Worm (Caenorhabditis elegans): ENCODE data around the gene srh-171.
A peak's percentile ranks its signal among the peaks of the same experiment; 100 is the strongest.

The srh-171 gene

DNA sequence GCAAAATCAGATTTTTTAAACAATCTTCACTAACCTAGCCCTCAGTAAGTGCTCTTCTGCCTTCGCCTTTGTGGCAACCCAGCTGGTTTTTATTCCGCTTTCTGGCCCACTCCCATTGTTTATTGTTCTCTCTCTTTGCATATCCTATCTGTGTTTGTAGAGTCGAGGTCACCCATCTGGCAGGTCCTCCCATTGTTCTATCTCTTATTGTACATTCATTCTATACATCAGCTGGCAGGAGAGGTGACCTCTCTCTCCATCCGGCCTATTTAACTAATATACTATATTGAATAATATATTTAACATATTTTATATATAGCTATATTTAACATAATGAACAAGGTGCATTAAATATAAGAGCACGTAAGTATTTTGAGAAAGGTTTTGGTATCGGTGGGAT is 3.5 kb upstream of the srh-171 start (continued):
- no peak for TF ChIP-seq elt-3 (tag; optimal IDR thresholded peaks at IDR 0.05)

DNA sequence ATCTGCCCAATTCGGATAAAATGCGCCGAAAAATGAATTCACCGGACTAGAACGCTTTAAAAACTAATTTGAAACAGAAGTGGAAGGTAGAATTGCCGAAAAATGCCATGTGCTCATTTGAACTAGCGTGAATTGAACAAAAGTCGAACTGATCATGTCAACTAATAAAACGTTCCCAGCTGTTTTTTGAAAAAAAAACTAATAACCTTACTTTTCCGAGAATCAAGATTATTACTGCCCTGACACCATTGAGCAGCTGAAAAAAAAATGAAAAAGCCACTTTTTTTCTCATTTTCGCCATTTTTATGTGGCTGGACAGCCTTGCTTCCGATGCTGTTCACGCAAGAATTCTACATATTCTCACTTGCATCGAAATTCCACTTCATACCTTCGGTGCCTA is 7.5 kb downstream of the srh-171 start, which contains the start of gene srh-173:
Gene srh-173, plus strand, starts transcription at position 301 of the 400 bp plus-strand sequence.
- TF ChIP-seq ces-1 (GFP tag; optimal IDR thresholded peaks at IDR 0.05) (no peak), egl-27 (tag; optimal IDR thresholded peaks at IDR 0.05) (no peak), ceh-63 (GFP tag; optimal IDR thresholded peaks at IDR 0.05) (no peak), pax-3 (tag; optimal IDR thresholded peaks at IDR 0.05) (no peak), lin-13 (GFP tag; optimal IDR thresholded peaks at IDR 0.05) (no peak), nhr-20 (tag; optimal IDR thresholded peaks at IDR 0.05) (no peak), nhr-77 (tag; optimal IDR thresholded peaks at IDR 0.05) (no peak), mab-9 (GFP tag; IDR thresholded peaks at IDR 0.05) (no peak), rnt-1 (tag; optimal IDR thresholded peaks at IDR 0.05) (no peak), fkh-4 (tag; optimal IDR thresholded peaks at IDR 0.05; ENCODE audit: borderline replicate concordance) (no peak), jun-1 (tag; optimal IDR thresholded peaks at IDR 0.05) (no peak), mdl-1 (tag; optimal IDR thresholded peaks at IDR 0.05) (no peak), dsc-1 (tag; optimal IDR thresholded peaks at IDR 0.05) (no peak), zip-4 (GFP tag; optimal IDR thresholded peaks at IDR 0.05) (no peak), sox-4 (tag; optimal IDR thresholded peaks at IDR 0.05) (no peak), nhr-76 (tag; optimal IDR thresholded peaks at IDR 0.05) (no peak), nhr-84 (tag; optimal IDR thresholded peaks at IDR 0.05) (no peak), tbx-2 (tag; optimal IDR thresholded peaks at IDR 0.05) (no peak), egl-13 (tag; optimal IDR thresholded peaks at IDR 0.05) (no peak)

DNA sequence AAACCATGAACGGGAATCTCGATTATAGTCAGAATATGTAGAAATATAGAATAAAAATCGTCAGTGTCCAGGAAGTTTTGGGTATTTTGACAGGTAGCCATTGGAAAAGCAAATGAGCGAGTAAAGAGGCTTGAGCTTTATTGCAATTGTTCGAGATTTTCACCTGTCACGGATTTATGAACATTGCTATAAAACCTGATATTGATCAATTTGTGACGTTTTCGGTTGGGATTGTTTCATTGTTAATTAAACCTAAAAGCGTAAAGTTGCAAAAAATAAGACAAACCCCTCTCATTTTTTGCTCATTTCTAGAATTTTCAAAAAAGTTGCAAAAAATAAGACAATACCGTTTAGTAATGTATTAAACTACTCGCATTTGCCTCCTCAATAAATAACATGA is 12.7 kb downstream of the srh-171 start, which contains the start of gene srh-183:
Gene srh-183, minus strand, starts transcription at position 101 of the 400 bp plus-strand sequence.
- TF ChIP-seq unc-86 (tag; optimal IDR thresholded peaks at IDR 0.05) (no peak), irx-1 (tag; optimal IDR thresholded peaks at IDR 0.05) (no peak), ceh-90 (tag; optimal IDR thresholded peaks at IDR 0.05) (no peak), lsy-2 (tag; optimal IDR thresholded peaks at IDR 0.05) (no peak), lir-3 (tag; optimal IDR thresholded peaks at IDR 0.05; ENCODE audit: poor library complexity) (no peak), fkh-8 (tag; optimal IDR thresholded peaks at IDR 0.05) (no peak), nhr-28 (tag; optimal IDR thresholded peaks at IDR 0.05) (no peak), aha-1 (tag; optimal IDR thresholded peaks at IDR 0.05) (no peak), ces-1 (GFP tag; optimal IDR thresholded peaks at IDR 0.05) (no peak), sup-37 (GFP tag; optimal IDR thresholded peaks at IDR 0.05) (no peak), nhr-90 (tag; optimal IDR thresholded peaks at IDR 0.05; ENCODE audit: poor library complexity) (no peak), nhr-85 (tag) (no peak), Y116A8C.19 (tag; optimal IDR thresholded peaks at IDR 0.05; ENCODE audit: borderline replicate concordance) (no peak)

DNA sequence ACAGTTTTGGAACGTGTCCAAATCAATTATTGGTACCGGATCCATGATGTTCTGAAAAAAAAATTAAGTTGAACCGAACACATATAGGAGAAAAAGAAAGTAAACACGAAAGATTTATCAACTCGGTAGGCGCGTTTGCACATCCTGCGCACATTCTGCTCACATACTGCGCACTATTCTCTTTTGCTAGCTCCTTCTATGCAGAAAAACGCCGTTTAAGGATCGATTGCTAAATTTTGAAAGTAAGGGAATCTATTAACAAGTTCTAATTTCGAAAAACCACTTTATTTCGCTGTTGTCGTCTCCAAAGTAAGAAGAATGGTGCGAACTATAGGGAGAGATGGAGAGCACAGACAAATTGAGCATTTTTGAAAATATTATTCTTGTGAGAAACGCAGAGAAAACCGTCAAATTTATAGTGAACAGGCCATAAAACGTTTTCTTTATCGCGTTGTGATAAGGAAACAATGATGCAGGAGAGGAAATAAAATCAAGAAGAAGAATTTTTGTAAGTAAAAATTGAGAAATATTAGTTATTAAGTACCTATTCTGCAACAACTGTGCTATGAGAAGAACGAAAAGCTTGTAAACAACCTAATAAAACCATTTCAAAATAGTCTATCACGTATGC is 16.4 kb downstream of the srh-171 start, which contains the start of gene Y60A3A.24:
Gene Y60A3A.24, minus strand, starts transcription at position 51 of the 631 bp plus-strand sequence.
- no peak for TF ChIP-seq efl-1 (optimal IDR thresholded peaks at IDR 0.05)
- peak in 1 of 2 experiments; percentile 47 for TF ChIP-seq efl-1 (GFP tag; optimal IDR thresholded peaks at IDR 0.05 in 1 of 2)
- no peak for TF ChIP-seq ztf-4 (tag; optimal IDR thresholded peaks at IDR 0.05)
- peak; percentile 60 for TF ChIP-seq elt-2 (tag; optimal IDR thresholded peaks at IDR 0.05)
- no peak for TF ChIP-seq ama-1 (optimal IDR thresholded peaks at IDR 0.05)
